Fruit fly (Drosophila melanogaster) whole organism, prepupa: Measurements from ENCODE around the gene CG31391.

Experiments
- CG10631 ChIP-seq: fragments of 200-800 bp; sonication (Bioruptor generic); optimal IDR thresholded peaks from 2 replicates; lab custom pipeline; 2016; ENCODE audit warnings: missing biosample characterization, missing genetic modification characterization
- CG10669 ChIP-seq: fragments of 200-800 bp; sonication (Bioruptor generic); optimal IDR thresholded peaks from 3 replicates; lab custom pipeline; 2018; ENCODE audit warnings: missing biosample characterization, mild to moderate bottlenecking, missing genetic modification characterization, moderate library complexity
- CG11294 ChIP-seq: fragments of 200-800 bp; sonication (Bioruptor generic); IDR thresholded peaks from 2 replicates; pipeline ENCODE4 v1.3.6; 2022; ENCODE audit warnings: missing biosample characterization, missing genetic modification characterization
- CG11762 ChIP-seq: fragments of 200-800 bp; sonication (Bioruptor generic); optimal IDR thresholded peaks from 3 replicates; lab custom pipeline; 2016; ENCODE audit warnings: missing biosample characterization, missing genetic modification characterization; ENCODE audit not compliant: insufficient read depth
- CG1621 ChIP-seq: fragments of 200-800 bp; sonication (Bioruptor generic); optimal IDR thresholded peaks from 3 replicates; lab custom pipeline; 2018; ENCODE audit warnings: missing biosample characterization, mild to moderate bottlenecking, missing genetic modification characterization
- CG3032 ChIP-seq: fragments of 200-800 bp; optimal IDR thresholded peaks from 2 replicates; lab custom pipeline; 2019; ENCODE audit warnings: missing biosample characterization, mild to moderate bottlenecking, missing genetic modification characterization, moderate library complexity
- CG31627 ChIP-seq: fragments of 200-800 bp; sonication (Bioruptor generic); optimal IDR thresholded peaks from 3 replicates; lab custom pipeline; 2016; ENCODE audit warnings: missing biosample characterization, missing genetic modification characterization
- CG32006 ChIP-seq: fragments of 200-800 bp; sonication (Bioruptor generic); optimal IDR thresholded peaks from 3 replicates; lab custom pipeline; 2017; ENCODE audit warnings: missing biosample characterization, mild to moderate bottlenecking, missing genetic modification characterization
- CG6163 ChIP-seq: fragments of 200-800 bp; sonication (Bioruptor generic); IDR thresholded peaks from 3 replicates; pipeline ENCODE4 v1.3.6; 2022; ENCODE audit warnings: missing biosample characterization, missing genetic modification characterization
- CG6276 ChIP-seq: fragments of 200-800 bp; sonication (Bioruptor generic); optimal IDR thresholded peaks from 2 replicates; lab custom pipeline; 2017; ENCODE audit warnings: missing biosample characterization, mild to moderate bottlenecking, missing genetic modification characterization
- CG7368 ChIP-seq: fragments of 200-800 bp; sonication (Bioruptor generic); optimal IDR thresholded peaks from 3 replicates; lab custom pipeline; 2016; ENCODE audit warnings: missing biosample characterization, missing genetic modification characterization
- CG8319 ChIP-seq: fragments of 200-800 bp; sonication (Bioruptor generic); optimal IDR thresholded peaks from 3 replicates; lab custom pipeline; 2016; ENCODE audit warnings: missing biosample characterization, missing genetic modification characterization
- Eip75B ChIP-seq: fragments of 200-800 bp; sonication (Bioruptor generic); optimal IDR thresholded peaks from 3 replicates; lab custom pipeline; 2016; ENCODE audit warnings: missing biosample characterization, missing genetic modification characterization
- Eip78C ChIP-seq: fragments of 200-800 bp; sonication (Bioruptor generic); peaks from one replicate; lab custom pipeline; 2016; ENCODE audit warnings: missing biosample characterization, missing genetic modification characterization
- Eip93F ChIP-seq: fragments of 200-800 bp; sonication (Bioruptor generic); optimal IDR thresholded peaks from 2 replicates; lab custom pipeline; 2016; ENCODE audit warnings: missing biosample characterization, mild to moderate bottlenecking, missing genetic modification characterization
- Ets21C ChIP-seq: fragments of 200-800 bp; sonication (Bioruptor generic); optimal IDR thresholded peaks from 3 replicates; lab custom pipeline; 2016; ENCODE audit warnings: missing biosample characterization, missing genetic modification characterization
- Ets96B ChIP-seq: fragments of 200-800 bp; optimal IDR thresholded peaks from 2 replicates; lab custom pipeline; 2019; ENCODE audit warnings: missing biosample characterization, mild to moderate bottlenecking, missing genetic modification characterization, moderate library complexity
- Gug ChIP-seq: fragments of 200-800 bp; sonication (Bioruptor generic); IDR thresholded peaks from 2 replicates; pipeline ENCODE4 v1.3.6; 2022; ENCODE audit warnings: missing biosample characterization, missing genetic modification characterization
- Hr38 ChIP-seq: sonication (Bioruptor generic); optimal IDR thresholded peaks from 2 replicates; lab custom pipeline; 2016; ENCODE audit warnings: missing biosample characterization, missing genetic modification characterization
- Hr39 ChIP-seq: fragments of 200-800 bp; sonication (Bioruptor generic); optimal IDR thresholded peaks from 2 replicates; lab custom pipeline; 2016; ENCODE audit warnings: missing biosample characterization, missing genetic modification characterization
- Hr4 ChIP-seq: fragments of 200-800 bp; sonication (Bioruptor generic); optimal IDR thresholded peaks from 3 replicates; lab custom pipeline; 2016; ENCODE audit warnings: missing biosample characterization, missing genetic modification characterization
- Met ChIP-seq: fragments of 200-800 bp; sonication (Bioruptor generic); optimal IDR thresholded peaks from 3 replicates; lab custom pipeline; 2016; ENCODE audit warnings: missing biosample characterization, missing genetic modification characterization
- OdsH ChIP-seq: fragments of 200-800 bp; sonication (Bioruptor generic); optimal IDR thresholded peaks from 3 replicates; lab custom pipeline; 2016; ENCODE audit warnings: missing biosample characterization, missing genetic modification characterization
- Smox ChIP-seq: fragments of 200-800 bp; sonication (Bioruptor generic); optimal IDR thresholded peaks from 3 replicates; lab custom pipeline; 2016; ENCODE audit warnings: missing biosample characterization, missing genetic modification characterization
- Sox102F ChIP-seq: fragments of 200-800 bp; sonication (Bioruptor generic); optimal IDR thresholded peaks from 2 replicates; lab custom pipeline; 2016; ENCODE audit warnings: missing biosample characterization, mild to moderate bottlenecking, missing genetic modification characterization
- Sox15 ChIP-seq: fragments of 200-800 bp; sonication (Bioruptor generic); optimal IDR thresholded peaks from 3 replicates; lab custom pipeline; 2016; ENCODE audit warnings: missing biosample characterization, missing genetic modification characterization
- achi ChIP-seq: fragments of 200-800 bp; sonication (Bioruptor generic); optimal IDR thresholded peaks from 3 replicates; lab custom pipeline; 2016; ENCODE audit warnings: missing biosample characterization, missing genetic modification characterization
- acj6 ChIP-seq: fragments of 200-800 bp; sonication (Bioruptor generic); optimal IDR thresholded peaks from 3 replicates; lab custom pipeline; 2016; ENCODE audit warnings: missing biosample characterization, missing genetic modification characterization
- cyc ChIP-seq: fragments of 200-800 bp; sonication (Bioruptor generic); optimal IDR thresholded peaks from 3 replicates; lab custom pipeline; 2016; ENCODE audit warnings: missing biosample characterization, missing genetic modification characterization
- dac ChIP-seq: fragments of 200-800 bp; sonication (Bioruptor generic); optimal IDR thresholded peaks from 2 replicates; lab custom pipeline; 2017; ENCODE audit warnings: missing biosample characterization, mild to moderate bottlenecking, missing genetic modification characterization
- dsx ChIP-seq: fragments of 200-800 bp; optimal IDR thresholded peaks from 3 replicates; lab custom pipeline; 2019; ENCODE audit warnings: missing biosample characterization, mild to moderate bottlenecking, missing genetic modification characterization, moderate library complexity; ENCODE audit not compliant: poor library complexity, severe bottlenecking
- eg ChIP-seq: fragments of 200-800 bp; sonication (Bioruptor generic); IDR thresholded peaks from 3 replicates; pipeline ENCODE4 v1.3.6; 2022; ENCODE audit warnings: missing biosample characterization, missing genetic modification characterization
- esn ChIP-seq: fragments of 200-800 bp; sonication (Bioruptor generic); optimal IDR thresholded peaks from 2 replicates; lab custom pipeline; 2016; ENCODE audit warnings: missing biosample characterization, mild to moderate bottlenecking, missing genetic modification characterization, moderate library complexity
- fd59A ChIP-seq: fragments of 200-800 bp; sonication (Bioruptor generic); optimal IDR thresholded peaks from 2 replicates; lab custom pipeline; 2017; ENCODE audit warnings: missing biosample characterization, mild to moderate bottlenecking, missing genetic modification characterization, missing genetic modification reagents
- fkh ChIP-seq: fragments of 200-800 bp; sonication (Bioruptor generic); optimal IDR thresholded peaks from 3 replicates; lab custom pipeline; 2017; ENCODE audit warnings: missing biosample characterization, mild to moderate bottlenecking, missing genetic modification characterization, moderate library complexity
- lz ChIP-seq: fragments of 200-800 bp; sonication (Bioruptor generic); optimal IDR thresholded peaks from 3 replicates; lab custom pipeline; 2016; ENCODE audit warnings: missing biosample characterization, missing genetic modification characterization
- pdm3 ChIP-seq: fragments of 200-800 bp; sonication (Bioruptor generic); optimal IDR thresholded peaks from 3 replicates; lab custom pipeline; 2016; ENCODE audit warnings: missing biosample characterization, missing genetic modification characterization
- salr ChIP-seq, 2 experiments: fragments of 200-800 bp; sonication (Bioruptor generic); optimal IDR thresholded peaks; 3 replicates each; lab custom pipeline; 2016 to 2018; ENCODE audit warnings: missing biosample characterization in 2 of 2, missing genetic modification characterization in 2 of 2, mild to moderate bottlenecking in 1 of 2
- spab ChIP-seq: fragments of 200-800 bp; sonication (Bioruptor generic); optimal IDR thresholded peaks from 2 replicates; lab custom pipeline; 2017; ENCODE audit warnings: missing biosample characterization, mild to moderate bottlenecking, missing genetic modification characterization, missing genetic modification reagents
- ss ChIP-seq, 2 experiments: fragments of 200-800 bp; sonication (Bioruptor generic); optimal IDR thresholded peaks; 2 replicates in 1 of 2; 3 replicates in 1 of 2; lab custom pipeline; 2017 to 2018; ENCODE audit warnings: mild to moderate bottlenecking in 2 of 2, missing biosample characterization in 2 of 2, missing genetic modification characterization in 2 of 2, moderate library complexity in 1 of 2
- svp ChIP-seq: fragments of 200-800 bp; sonication (Bioruptor generic); peaks from one replicate; lab custom pipeline; 2016; ENCODE audit warnings: missing biosample characterization, missing genetic modification characterization
- topi ChIP-seq: fragments of 200-800 bp; sonication (Bioruptor generic); optimal IDR thresholded peaks from 3 replicates; lab custom pipeline; 2016; ENCODE audit warnings: missing biosample characterization, missing genetic modification characterization
- vri ChIP-seq: fragments of 200-800 bp; sonication (Bioruptor generic); optimal IDR thresholded peaks from 3 replicates; lab custom pipeline; 2016; ENCODE audit warnings: missing biosample characterization, mild to moderate bottlenecking, missing genetic modification characterization

The CG31391 gene

dm6 chr3R:10673571-10673970 lies 31.3 kb downstream of the CG31391 start:
- TF ChIP-seq Sox102F (GFP tag; lab: Kevin White, UChicago), result peak; percentile 6
- TF ChIP-seq vri, result peak; percentile 21
- peak; percentile 28 for TF ChIP-seq lz
- TF ChIP-seq cyc (GFP tag; lab: Kevin White, UChicago), result peak; percentile 16
- TF ChIP-seq CG6163 (GFP tag; lab: Robert Waterston, UW), result peak; percentile 38; the same call in 1 of the 3 replicates
- peak; percentile 18 for TF ChIP-seq esn (GFP tag; lab: Kevin White, UChicago)
- TF ChIP-seq Ets96B, result peak; percentile 1
- no peak for TF ChIP-seq CG32006
- TF ChIP-seq Eip78C, result peak; percentile 39
- peak; percentile 7 for TF ChIP-seq acj6 (GFP tag; lab: Kevin White, UChicago)
- peak; percentile 14 for TF ChIP-seq Smox (GFP tag; lab: Kevin White, UChicago)
- TF ChIP-seq CG7368 (GFP tag; lab: Kevin White, UChicago), result no peak
- peak; percentile 22 for TF ChIP-seq CG31627 (GFP tag; lab: Kevin White, UChicago)
- peak; percentile 30 for TF ChIP-seq Hr39
- TF ChIP-seq topi (GFP tag; lab: Kevin White, UChicago), result no peak
- TF ChIP-seq CG10669 (GFP tag; lab: Kevin White, UChicago), result no peak
- TF ChIP-seq spab (GFP tag; lab: Kevin White, UChicago), result peak; percentile 3
- TF ChIP-seq pdm3 (GFP tag; lab: Kevin White, UChicago), result peak; percentile 13
- TF ChIP-seq ss (GFP tag; optimal IDR thresholded peaks at IDR 0.05; lab: Kevin White, UChicago), result no peak
- peak; percentile 72 for TF ChIP-seq svp (GFP tag; lab: Kevin White, UChicago)
- peak; percentile 32 for TF ChIP-seq Met (GFP tag; lab: Kevin White, UChicago)
- TF ChIP-seq Ets21C, result peak; percentile 3
- peak; percentile 7 for TF ChIP-seq achi (GFP tag; lab: Kevin White, UChicago)
- TF ChIP-seq CG6276 (GFP tag; lab: Kevin White, UChicago), result no peak

- TF ChIP-seq Eip78C, result peak; percentile 51
- no peak for TF ChIP-seq dac (GFP tag; lab: Kevin White, UChicago)
- TF ChIP-seq Smox (GFP tag; lab: Kevin White, UChicago), result peak; percentile 20
- TF ChIP-seq eg (GFP tag; lab: Robert Waterston, UW), result no peak
- TF ChIP-seq CG6276 (GFP tag; lab: Kevin White, UChicago), result no peak
- peak; percentile 18 for TF ChIP-seq lz
- no peak for TF ChIP-seq Hr38 (GFP tag; lab: Kevin White, UChicago)
- peak; percentile 76 for TF ChIP-seq svp (GFP tag; lab: Kevin White, UChicago)
- peak; percentile 2 for TF ChIP-seq Hr39
- TF ChIP-seq Eip93F (GFP tag; lab: Kevin White, UChicago), result no peak
- no peak for TF ChIP-seq CG11762 (GFP tag; lab: Kevin White, UChicago)
- no peak for TF ChIP-seq fkh (GFP tag; lab: Kevin White, UChicago)
- TF ChIP-seq CG8319 (GFP tag; lab: Kevin White, UChicago), result no peak
- TF ChIP-seq cyc (GFP tag; lab: Kevin White, UChicago), result no peak
- no peak for TF ChIP-seq spab (GFP tag; lab: Kevin White, UChicago)
- no peak for TF ChIP-seq Gug (GFP tag; lab: Robert Waterston, UW)
- peak; percentile 18 for TF ChIP-seq esn (GFP tag; lab: Kevin White, UChicago)
- TF ChIP-seq Sox102F (GFP tag; lab: Kevin White, UChicago), result peak; percentile 5
- TF ChIP-seq Met (GFP tag; lab: Kevin White, UChicago), result peak; percentile 24
- no peak for TF ChIP-seq Ets21C
- no peak for TF ChIP-seq CG10631 (GFP tag; lab: Kevin White, UChicago)
- no peak for TF ChIP-seq CG11294
- TF ChIP-seq CG32006, result no peak
- TF ChIP-seq Sox15 (GFP tag; lab: Kevin White, UChicago), result no peak
- no peak for TF ChIP-seq Hr4 (GFP tag; lab: Kevin White, UChicago)
- TF ChIP-seq achi (GFP tag; lab: Kevin White, UChicago), result no peak
These were observed 32.2 kb downstream of the CG31391 start for dm6 chr3R:10672680-10673079.

- TF ChIP-seq Eip78C, result peak; percentile 51
- TF ChIP-seq CG8319 (GFP tag; lab: Kevin White, UChicago), result no peak
- peak; percentile 25 for TF ChIP-seq dsx (GFP tag; lab: Kevin White, UChicago)
- TF ChIP-seq Hr39, result peak; percentile 36
- peak; percentile 0 for TF ChIP-seq CG10669 (GFP tag; lab: Kevin White, UChicago)
- TF ChIP-seq CG31627 (GFP tag; lab: Kevin White, UChicago), result peak; percentile 14
- peak; percentile 39 for TF ChIP-seq topi (GFP tag; lab: Kevin White, UChicago)
- peak; percentile 10 for TF ChIP-seq Smox (GFP tag; lab: Kevin White, UChicago)
- no peak for TF ChIP-seq salr (GFP tag; optimal IDR thresholded peaks at IDR 0.05; lab: Kevin White, UChicago)
- TF ChIP-seq CG3032 (tag; lab: Kevin White, UChicago), result peak; percentile 0
- peak; percentile 4 for TF ChIP-seq Eip75B (GFP tag; lab: Kevin White, UChicago)
- peak; percentile 11 for TF ChIP-seq OdsH (GFP tag; lab: Kevin White, UChicago)
- TF ChIP-seq CG11762 (GFP tag; lab: Kevin White, UChicago), result no peak
- TF ChIP-seq CG10631 (GFP tag; lab: Kevin White, UChicago), result peak; percentile 3
- TF ChIP-seq svp (GFP tag; lab: Kevin White, UChicago), result peak; percentile 80
- no peak for TF ChIP-seq Sox15 (GFP tag; lab: Kevin White, UChicago)
- no peak for TF ChIP-seq fd59A (GFP tag; lab: Kevin White, UChicago)
- peak; percentile 15 for TF ChIP-seq cyc (GFP tag; lab: Kevin White, UChicago)
- no peak for TF ChIP-seq Hr4 (GFP tag; lab: Kevin White, UChicago)
- peak; percentile 24 for TF ChIP-seq Sox102F (GFP tag; lab: Kevin White, UChicago)
- peak; percentile 43 for TF ChIP-seq Met (GFP tag; lab: Kevin White, UChicago)
- peak; percentile 36 for TF ChIP-seq esn (GFP tag; lab: Kevin White, UChicago)
- no peak for TF ChIP-seq eg (GFP tag; lab: Robert Waterston, UW)
- TF ChIP-seq Ets96B, result peak; percentile 28
- TF ChIP-seq Ets21C, result no peak
- TF ChIP-seq lz, result peak; percentile 23
- no peak for TF ChIP-seq CG1621
These were observed 34.9 kb downstream of the CG31391 start for dm6 chr3R:10669950-10670349.
